Fruit fly (Drosophila melanogaster) whole organism, prepupa: ENCODE data around the gene Kr-h2.

Experiments used
- Blimp-1 ChIP-seq: fragments of 200-800 bp; sonication (Bioruptor generic); optimal IDR thresholded peaks from 3 replicates; lab custom pipeline; 2017; ENCODE audit warnings: missing biosample characterization, missing genetic modification characterization, mild to moderate bottlenecking, moderate library complexity, missing genetic modification reagents
- CG10631 ChIP-seq: fragments of 200-800 bp; sonication (Bioruptor generic); optimal IDR thresholded peaks from 2 replicates; lab custom pipeline; 2016; ENCODE audit warnings: missing biosample characterization, missing genetic modification characterization
- CG10669 ChIP-seq: fragments of 200-800 bp; sonication (Bioruptor generic); optimal IDR thresholded peaks from 3 replicates; lab custom pipeline; 2018; ENCODE audit warnings: missing biosample characterization, mild to moderate bottlenecking, missing genetic modification characterization, moderate library complexity
- CG11294 ChIP-seq: fragments of 200-800 bp; sonication (Bioruptor generic); IDR thresholded peaks from 2 replicates; pipeline ENCODE4 v1.3.6; 2022; ENCODE audit warnings: missing biosample characterization, missing genetic modification characterization
- CG11902 ChIP-seq: fragments of 200-800 bp; sonication (Bioruptor generic); optimal IDR thresholded peaks from 3 replicates; lab custom pipeline; 2016; ENCODE audit warnings: missing biosample characterization, missing genetic modification characterization
- CG15336 ChIP-seq: fragments of 200-800 bp; sonication (Bioruptor generic); IDR thresholded peaks from 2 replicates; pipeline ENCODE4 v1.3.6; 2022; ENCODE audit warnings: missing biosample characterization, missing genetic modification characterization
- CG16779 ChIP-seq: fragments of 200-800 bp; sonication (Bioruptor generic); optimal IDR thresholded peaks from 3 replicates; lab custom pipeline; 2017; ENCODE audit warnings: missing biosample characterization, mild to moderate bottlenecking, missing genetic modification characterization
- CG3032 ChIP-seq: fragments of 200-800 bp; optimal IDR thresholded peaks from 2 replicates; lab custom pipeline; 2019; ENCODE audit warnings: missing biosample characterization, mild to moderate bottlenecking, missing genetic modification characterization, moderate library complexity
- CG31627 ChIP-seq: fragments of 200-800 bp; sonication (Bioruptor generic); optimal IDR thresholded peaks from 3 replicates; lab custom pipeline; 2016; ENCODE audit warnings: missing biosample characterization, missing genetic modification characterization
- CG32006 ChIP-seq: fragments of 200-800 bp; sonication (Bioruptor generic); optimal IDR thresholded peaks from 3 replicates; lab custom pipeline; 2017; ENCODE audit warnings: missing biosample characterization, mild to moderate bottlenecking, missing genetic modification characterization
- CG34406 ChIP-seq: fragments of 200-800 bp; sonication (Bioruptor generic); optimal IDR thresholded peaks from 3 replicates; lab custom pipeline; 2016; ENCODE audit warnings: missing biosample characterization, missing genetic modification characterization
- CG3919 ChIP-seq: fragments of 200-800 bp; sonication (Bioruptor generic); optimal IDR thresholded peaks from 3 replicates; lab custom pipeline; 2016; ENCODE audit warnings: missing biosample characterization, missing genetic modification characterization
- CG4318 ChIP-seq: fragments of 200-800 bp; sonication (Bioruptor generic); optimal IDR thresholded peaks from 3 replicates; lab custom pipeline; 2017; ENCODE audit warnings: missing biosample characterization, mild to moderate bottlenecking, missing genetic modification characterization
- CG6276 ChIP-seq: fragments of 200-800 bp; sonication (Bioruptor generic); optimal IDR thresholded peaks from 2 replicates; lab custom pipeline; 2017; ENCODE audit warnings: missing biosample characterization, mild to moderate bottlenecking, missing genetic modification characterization
- CG7368 ChIP-seq: fragments of 200-800 bp; sonication (Bioruptor generic); optimal IDR thresholded peaks from 3 replicates; lab custom pipeline; 2016; ENCODE audit warnings: missing biosample characterization, missing genetic modification characterization
- CG8319 ChIP-seq: fragments of 200-800 bp; sonication (Bioruptor generic); optimal IDR thresholded peaks from 3 replicates; lab custom pipeline; 2016; ENCODE audit warnings: missing biosample characterization, missing genetic modification characterization
- CG8632 ChIP-seq: fragments of 200-800 bp; sonication (Bioruptor generic); optimal IDR thresholded peaks from 3 replicates; lab custom pipeline; 2016; ENCODE audit warnings: missing biosample characterization, missing genetic modification characterization
- CG9139 ChIP-seq: fragments of 200-800 bp; sonication (Bioruptor generic); optimal IDR thresholded peaks from 3 replicates; lab custom pipeline; 2017; ENCODE audit warnings: missing biosample characterization, mild to moderate bottlenecking, missing genetic modification characterization
- Eip75B ChIP-seq: fragments of 200-800 bp; sonication (Bioruptor generic); optimal IDR thresholded peaks from 3 replicates; lab custom pipeline; 2016; ENCODE audit warnings: missing biosample characterization, missing genetic modification characterization
- Eip78C ChIP-seq: fragments of 200-800 bp; sonication (Bioruptor generic); peaks from one replicate; lab custom pipeline; 2016; ENCODE audit warnings: missing biosample characterization, missing genetic modification characterization
- Eip93F ChIP-seq: fragments of 200-800 bp; sonication (Bioruptor generic); optimal IDR thresholded peaks from 2 replicates; lab custom pipeline; 2016; ENCODE audit warnings: missing biosample characterization, mild to moderate bottlenecking, missing genetic modification characterization
- Ets21C ChIP-seq: fragments of 200-800 bp; sonication (Bioruptor generic); optimal IDR thresholded peaks from 3 replicates; lab custom pipeline; 2016; ENCODE audit warnings: missing biosample characterization, missing genetic modification characterization
- Ets96B ChIP-seq: fragments of 200-800 bp; optimal IDR thresholded peaks from 2 replicates; lab custom pipeline; 2019; ENCODE audit warnings: missing biosample characterization, mild to moderate bottlenecking, missing genetic modification characterization, moderate library complexity
- Gug ChIP-seq: fragments of 200-800 bp; sonication (Bioruptor generic); IDR thresholded peaks from 2 replicates; pipeline ENCODE4 v1.3.6; 2022; ENCODE audit warnings: missing biosample characterization, missing genetic modification characterization
- Hr38 ChIP-seq: sonication (Bioruptor generic); optimal IDR thresholded peaks from 2 replicates; lab custom pipeline; 2016; ENCODE audit warnings: missing biosample characterization, missing genetic modification characterization
- Hr39 ChIP-seq: fragments of 200-800 bp; sonication (Bioruptor generic); optimal IDR thresholded peaks from 2 replicates; lab custom pipeline; 2016; ENCODE audit warnings: missing biosample characterization, missing genetic modification characterization
- Hr4 ChIP-seq: fragments of 200-800 bp; sonication (Bioruptor generic); optimal IDR thresholded peaks from 3 replicates; lab custom pipeline; 2016; ENCODE audit warnings: missing biosample characterization, missing genetic modification characterization
- Lpt ChIP-seq: fragments of 200-800 bp; sonication (Bioruptor generic); optimal IDR thresholded peaks from 3 replicates; lab custom pipeline; 2016; ENCODE audit warnings: missing biosample characterization, missing genetic modification characterization
- OdsH ChIP-seq: fragments of 200-800 bp; sonication (Bioruptor generic); optimal IDR thresholded peaks from 3 replicates; lab custom pipeline; 2016; ENCODE audit warnings: missing biosample characterization, missing genetic modification characterization
- Smox ChIP-seq: fragments of 200-800 bp; sonication (Bioruptor generic); optimal IDR thresholded peaks from 3 replicates; lab custom pipeline; 2016; ENCODE audit warnings: missing biosample characterization, missing genetic modification characterization
- Sox15 ChIP-seq: fragments of 200-800 bp; sonication (Bioruptor generic); optimal IDR thresholded peaks from 3 replicates; lab custom pipeline; 2016; ENCODE audit warnings: missing biosample characterization, missing genetic modification characterization
- achi ChIP-seq: fragments of 200-800 bp; sonication (Bioruptor generic); optimal IDR thresholded peaks from 3 replicates; lab custom pipeline; 2016; ENCODE audit warnings: missing biosample characterization, missing genetic modification characterization
- acj6 ChIP-seq: fragments of 200-800 bp; sonication (Bioruptor generic); optimal IDR thresholded peaks from 3 replicates; lab custom pipeline; 2016; ENCODE audit warnings: missing biosample characterization, missing genetic modification characterization
- dac ChIP-seq: fragments of 200-800 bp; sonication (Bioruptor generic); optimal IDR thresholded peaks from 2 replicates; lab custom pipeline; 2017; ENCODE audit warnings: missing biosample characterization, mild to moderate bottlenecking, missing genetic modification characterization
- dsx ChIP-seq: fragments of 200-800 bp; optimal IDR thresholded peaks from 3 replicates; lab custom pipeline; 2019; ENCODE audit warnings: missing biosample characterization, mild to moderate bottlenecking, missing genetic modification characterization, moderate library complexity; ENCODE audit not compliant: poor library complexity, severe bottlenecking
- eg ChIP-seq: fragments of 200-800 bp; sonication (Bioruptor generic); IDR thresholded peaks from 3 replicates; pipeline ENCODE4 v1.3.6; 2022; ENCODE audit warnings: missing biosample characterization, missing genetic modification characterization
- esn ChIP-seq: fragments of 200-800 bp; sonication (Bioruptor generic); optimal IDR thresholded peaks from 2 replicates; lab custom pipeline; 2016; ENCODE audit warnings: missing biosample characterization, mild to moderate bottlenecking, missing genetic modification characterization, moderate library complexity
- fd59A ChIP-seq: fragments of 200-800 bp; sonication (Bioruptor generic); optimal IDR thresholded peaks from 2 replicates; lab custom pipeline; 2017; ENCODE audit warnings: missing biosample characterization, mild to moderate bottlenecking, missing genetic modification characterization, missing genetic modification reagents
- fd85E ChIP-seq: fragments of 200-800 bp; sonication (Bioruptor generic); optimal IDR thresholded peaks from 3 replicates; lab custom pipeline; 2016; ENCODE audit warnings: missing biosample characterization, missing genetic modification characterization
- fkh ChIP-seq: fragments of 200-800 bp; sonication (Bioruptor generic); optimal IDR thresholded peaks from 3 replicates; lab custom pipeline; 2017; ENCODE audit warnings: missing biosample characterization, mild to moderate bottlenecking, missing genetic modification characterization, moderate library complexity
- lz ChIP-seq: fragments of 200-800 bp; sonication (Bioruptor generic); optimal IDR thresholded peaks from 3 replicates; lab custom pipeline; 2016; ENCODE audit warnings: missing biosample characterization, missing genetic modification characterization
- net ChIP-seq: fragments of 200-800 bp; sonication (Bioruptor generic); optimal IDR thresholded peaks from 3 replicates; lab custom pipeline; 2016; ENCODE audit warnings: missing biosample characterization, missing genetic modification characterization
- salr ChIP-seq, 2 experiments: fragments of 200-800 bp; sonication (Bioruptor generic); optimal IDR thresholded peaks; 3 replicates each; lab custom pipeline; 2016 to 2018; ENCODE audit warnings: missing biosample characterization in 2 of 2, missing genetic modification characterization in 2 of 2, mild to moderate bottlenecking in 1 of 2
- spab ChIP-seq: fragments of 200-800 bp; sonication (Bioruptor generic); optimal IDR thresholded peaks from 2 replicates; lab custom pipeline; 2017; ENCODE audit warnings: missing biosample characterization, mild to moderate bottlenecking, missing genetic modification characterization, missing genetic modification reagents
- ss ChIP-seq, 2 experiments: fragments of 200-800 bp; sonication (Bioruptor generic); optimal IDR thresholded peaks; 2 replicates in 1 of 2; 3 replicates in 1 of 2; lab custom pipeline; 2017 to 2018; ENCODE audit warnings: mild to moderate bottlenecking in 2 of 2, missing biosample characterization in 2 of 2, missing genetic modification characterization in 2 of 2, moderate library complexity in 1 of 2
- svp ChIP-seq: fragments of 200-800 bp; sonication (Bioruptor generic); peaks from one replicate; lab custom pipeline; 2016; ENCODE audit warnings: missing biosample characterization, missing genetic modification characterization
- topi ChIP-seq: fragments of 200-800 bp; sonication (Bioruptor generic); optimal IDR thresholded peaks from 3 replicates; lab custom pipeline; 2016; ENCODE audit warnings: missing biosample characterization, missing genetic modification characterization
- vri ChIP-seq: fragments of 200-800 bp; sonication (Bioruptor generic); optimal IDR thresholded peaks from 3 replicates; lab custom pipeline; 2016; ENCODE audit warnings: missing biosample characterization, mild to moderate bottlenecking, missing genetic modification characterization

Kr-h2 gene

dm6 chr2L:6045484-6045883, 25.3 kb upstream of the Kr-h2 start:
- TF ChIP-seq ss (GFP tag; optimal IDR thresholded peaks at IDR 0.05; lab: Kevin White, UChicago) (no peak), svp (GFP tag; lab: Kevin White, UChicago) (peak; percentile 99)
- TF ChIP-seq, all 60 proteins: peak for 1

- no peak for TF ChIP-seq CG4318 (GFP tag; lab: Kevin White, UChicago)
- TF ChIP-seq Blimp-1 (GFP tag; lab: Kevin White, UChicago), result peak; percentile 32
- TF ChIP-seq Hr38 (GFP tag; lab: Kevin White, UChicago), result no peak
- no peak for TF ChIP-seq CG6276
- no peak for TF ChIP-seq CG8319
- TF ChIP-seq Sox15 (GFP tag; lab: Kevin White, UChicago), result no peak
- peak; percentile 51 for TF ChIP-seq net (GFP tag; lab: Kevin White, UChicago)
- no peak for TF ChIP-seq CG9139 (GFP tag; lab: Kevin White, UChicago)
- peak; percentile 67 for TF ChIP-seq topi (GFP tag; lab: Kevin White, UChicago)
- TF ChIP-seq CG10669 (GFP tag; lab: Kevin White, UChicago), result no peak
- peak; percentile 42 for TF ChIP-seq fd59A
- TF ChIP-seq CG34406 (GFP tag; lab: Kevin White, UChicago), result peak; percentile 25
- TF ChIP-seq fkh, result peak; percentile 40
- TF ChIP-seq achi, result peak; percentile 25
- TF ChIP-seq Eip75B, result peak; percentile 58
- peak; percentile 63 for TF ChIP-seq CG31627
- peak; percentile 57 for TF ChIP-seq Hr39 (GFP tag; lab: Kevin White, UChicago)
- TF ChIP-seq Gug (GFP tag; lab: Robert Waterston, UW), result peak; percentile 40; the same call in 1 of the 2 replicates
- peak; percentile 64 for TF ChIP-seq acj6 (GFP tag; lab: Kevin White, UChicago)
- TF ChIP-seq CG15336 (GFP tag; lab: Robert Waterston, UW), result 0 out of 2 replicates have a peak, but pooled peaks have one; percentile 33
- no peak for TF ChIP-seq Eip93F (GFP tag; lab: Kevin White, UChicago)
- TF ChIP-seq Hr4 (GFP tag; lab: Kevin White, UChicago), result no peak
- peak; percentile 1 for TF ChIP-seq CG8632 (GFP tag; lab: Kevin White, UChicago)
- no peak for TF ChIP-seq CG10631 (GFP tag; lab: Kevin White, UChicago)
- TF ChIP-seq CG3032 (tag; lab: Kevin White, UChicago), result peak; percentile 59
- no peak for TF ChIP-seq Smox (GFP tag; lab: Kevin White, UChicago)
- peak; percentile 54 for TF ChIP-seq CG32006
- TF ChIP-seq CG11294 (GFP tag; lab: Robert Waterston, UW), result peak; percentile 29; the same call in 1 of the 2 replicates
- peak; percentile 70 for TF ChIP-seq lz
- peak; percentile 8 for TF ChIP-seq Lpt (GFP tag; lab: Kevin White, UChicago)
- peak; percentile 90 for TF ChIP-seq Eip78C (GFP tag; lab: Kevin White, UChicago)
- TF ChIP-seq spab (GFP tag; lab: Kevin White, UChicago), result no peak
- TF ChIP-seq Ets96B, result peak; percentile 29
- no peak for TF ChIP-seq fd85E (GFP tag; lab: Kevin White, UChicago)
- TF ChIP-seq esn, result peak; percentile 76
- TF ChIP-seq salr (GFP tag; optimal IDR thresholded peaks at IDR 0.05; lab: Kevin White, UChicago), result no peak
- TF ChIP-seq eg, result peak; percentile 49; the same call in 2 of the 3 replicates
- TF ChIP-seq CG11902 (GFP tag; lab: Kevin White, UChicago), result no peak
- TF ChIP-seq dsx (GFP tag; lab: Kevin White, UChicago), result no peak
- TF ChIP-seq OdsH, result no peak
- TF ChIP-seq Ets21C, result no peak
- peak; percentile 37 for TF ChIP-seq CG7368 (GFP tag; lab: Kevin White, UChicago)
- peak in 1 of 2 experiments; percentile 43 for TF ChIP-seq ss (GFP tag; optimal IDR thresholded peaks at IDR 0.05; lab: Kevin White, UChicago)
- TF ChIP-seq dac (GFP tag; lab: Kevin White, UChicago), result no peak
- peak; percentile 66 for TF ChIP-seq CG3919
- no peak for TF ChIP-seq CG16779 (tag; lab: Kevin White, UChicago)
- TF ChIP-seq vri (GFP tag; lab: Kevin White, UChicago), result peak; percentile 98
These were observed 24.6 kb upstream of the Kr-h2 start, which contains the start of gene Pfas for dm6 chr2L:6045972-6046718. Pfas (minus strand) TSS chr2L:6046050.
